Worm (Caenorhabditis elegans): ENCODE results near the gene cyp-37A1.

The cyp-37A1 gene

ce11 chrII:14040204-14040842, 23.6 kb upstream of the cyp-37A1 start (continued):
- TF ChIP-seq aha-1 (tag) (peak; percentile 84), cey-2 (tag; optimal IDR thresholded peaks at IDR 0.05; ENCODE audit: borderline replicate concordance, insufficient read depth) (peak; percentile 40), daf-19 (GFP tag; conservative IDR thresholded peaks at IDR 0.05) (peak; percentile 65; the same call in 1 of the 2 replicates), ama-1 (optimal IDR thresholded peaks at IDR 0.05) (peak; percentile 21), daf-12 (tag; optimal IDR thresholded peaks at IDR 0.05) (no peak), pha-4 (GFP tag; IDR thresholded peaks at IDR 0.05) (peak; percentile 95), pha-4 (tag; optimal IDR thresholded peaks at IDR 0.05) (no peak), lim-7 (GFP tag; IDR thresholded peaks at IDR 0.05) (no peak), nhr-77 (tag; optimal IDR thresholded peaks at IDR 0.05) (peak; percentile 99), Y48G9A.11 (GFP tag; IDR thresholded peaks at IDR 0.05) (no peak), egl-27 (tag; optimal IDR thresholded peaks at IDR 0.05) (peak; percentile 46), hlh-30 (tag; optimal IDR thresholded peaks at IDR 0.05; ENCODE audit: insufficient read depth) (peak; percentile 97), tag-97 (GFP tag; IDR thresholded peaks at IDR 0.05) (no peak), ceh-82 (tag; optimal IDR thresholded peaks at IDR 0.05) (no peak), nhr-111 (GFP tag; optimal IDR thresholded peaks at IDR 0.05) (no peak), unc-39 (tag; optimal IDR thresholded peaks at IDR 0.05) (no peak), madf-5 (GFP tag; IDR thresholded peaks at IDR 0.05) (no peak), hlh-11 (tag; optimal IDR thresholded peaks at IDR 0.05) (peak; percentile 99), ztf-7 (tag; optimal IDR thresholded peaks at IDR 0.05) (no peak), R02D3.7 (tag; optimal IDR thresholded peaks at IDR 0.05) (no peak), daf-8 (GFP tag; IDR thresholded peaks at IDR 0.05) (0 out of 2 replicates have a peak, but pooled peaks have one; percentile 40), D1046.2 (GFP tag; IDR thresholded peaks at IDR 0.05) (peak; percentile 24; the same call in 1 of the 2 replicates), ceh-32 (tag; optimal IDR thresholded peaks at IDR 0.05; ENCODE audit: poor library complexity) (peak; percentile 61), mxl-2 (GFP tag; conservative IDR thresholded peaks at IDR 0.05) (no peak), lin-13 (GFP tag; optimal IDR thresholded peaks at IDR 0.05) (peak; percentile 82), nhr-48 (tag; optimal IDR thresholded peaks at IDR 0.05) (peak; percentile 95), aly-2 (tag; optimal IDR thresholded peaks at IDR 0.05) (no peak), ceh-62 (tag; optimal IDR thresholded peaks at IDR 0.05) (no peak)

- TF ChIP-seq nhr-6 (tag; optimal IDR thresholded peaks at IDR 0.05) (peak; percentile 19), zag-1 (tag; optimal IDR thresholded peaks at IDR 0.05) (no peak), aha-1 (tag) (peak; percentile 73), daf-16 (GFP tag; optimal IDR thresholded peaks at IDR 0.05) (no peak), daf-16 (tag; optimal IDR thresholded peaks at IDR 0.05) (peak; percentile 54)
These were observed 23.0 kb upstream of the cyp-37A1 start for ce11 chrII:14039811-14040203.

ce11 chrII:14038331-14038730, 21.6 kb upstream of the cyp-37A1 start:
- TF ChIP-seq aly-2 (tag; optimal IDR thresholded peaks at IDR 0.05) (no peak), nhr-42 (GFP tag; IDR thresholded peaks at IDR 0.05) (0 out of 2 replicates have a peak, but pooled peaks have one; percentile 26), zfp-2 (tag; optimal IDR thresholded peaks at IDR 0.05) (no peak), F37D6.2 (tag; optimal IDR thresholded peaks at IDR 0.05) (no peak), F10B5.3 (tag; optimal IDR thresholded peaks at IDR 0.05) (no peak), ceh-82 (tag; optimal IDR thresholded peaks at IDR 0.05) (no peak), lir-3 (tag; optimal IDR thresholded peaks at IDR 0.05) (no peak), hif-1 (tag; optimal IDR thresholded peaks at IDR 0.05) (no peak), Y105C5A.15 (GFP tag; IDR thresholded peaks at IDR 0.05) (no peak), lin-13 (GFP tag; optimal IDR thresholded peaks at IDR 0.05) (no peak), rbr-2 (tag; optimal IDR thresholded peaks at IDR 0.05) (no peak), nhr-10 (tag; optimal IDR thresholded peaks at IDR 0.05) (no peak), hlh-30 (tag; optimal IDR thresholded peaks at IDR 0.05; ENCODE audit: insufficient read depth) (no peak), lin-1 (GFP tag; IDR thresholded peaks at IDR 0.05) (no peak), fkh-10 (GFP tag; optimal IDR thresholded peaks at IDR 0.05) (no peak), daf-12 (tag; optimal IDR thresholded peaks at IDR 0.05) (no peak), tag-97 (GFP tag; IDR thresholded peaks at IDR 0.05) (no peak), dmd-6 (GFP tag; IDR thresholded peaks at IDR 0.05) (peak; percentile 27; the same call in 1 of the 2 replicates), egl-27 (tag; optimal IDR thresholded peaks at IDR 0.05) (no peak), dmd-8 (GFP tag; IDR thresholded peaks at IDR 0.05) (no peak), lim-7 (GFP tag; IDR thresholded peaks at IDR 0.05) (no peak), R02D3.7 (tag; optimal IDR thresholded peaks at IDR 0.05) (no peak), sdz-12 (GFP tag; optimal IDR thresholded peaks at IDR 0.05) (no peak), madf-5 (GFP tag; IDR thresholded peaks at IDR 0.05) (no peak), unc-39 (tag; optimal IDR thresholded peaks at IDR 0.05) (no peak), ZK546.5 (tag; optimal IDR thresholded peaks at IDR 0.05) (no peak), F44E2.7 (GFP tag; IDR thresholded peaks at IDR 0.05) (no peak), daf-16 (GFP tag; optimal IDR thresholded peaks at IDR 0.05) (no peak), daf-16 (tag; optimal IDR thresholded peaks at IDR 0.05) (peak; percentile 62)
